Worm (Caenorhabditis elegans) whole organism, mixed stage, embryonic: ENCODE data around the gene F53F1.6.

ENCODE experiments used
- blmp-1 ChIP-seq: fragments of 150-350 bp; optimal IDR thresholded peaks from 2 replicates; lab custom pipeline; 2014; ENCODE audit warnings: missing biosample characterization, missing genetic modification characterization
- ceh-43 ChIP-seq: fragments of 200-800 bp; sonication (Bioruptor generic); optimal IDR thresholded peaks from 2 replicates; lab custom pipeline; 2018; ENCODE audit warnings: mild to moderate bottlenecking, missing genetic modification characterization, moderate library complexity, missing compliant biosample characterization
- ces-1 ChIP-seq: fragments of 150-350 bp; optimal IDR thresholded peaks from 2 replicates; lab custom pipeline; 2014; ENCODE audit warnings: missing biosample characterization, missing genetic modification reagents, missing genetic modification characterization
- ham-2 ChIP-seq: fragments of 200-800 bp; sonication (Bioruptor generic); optimal IDR thresholded peaks from 2 replicates; lab custom pipeline; 2018; ENCODE audit warnings: mild to moderate bottlenecking, missing genetic modification characterization, missing compliant biosample characterization
- lin-32 ChIP-seq: fragments of 200-800 bp; sonication (Bioruptor generic); optimal IDR thresholded peaks from 2 replicates; lab custom pipeline; 2018; ENCODE audit warnings: mild to moderate bottlenecking, missing genetic modification characterization, missing compliant biosample characterization
- mep-1 ChIP-seq: fragments of 150-350 bp; optimal IDR thresholded peaks from 2 replicates; lab custom pipeline; 2017; ENCODE audit warnings: missing biosample characterization, missing genetic modification reagents, missing genetic modification characterization, inconsistent platforms
- nhr-12 ChIP-seq: fragments of 150-350 bp; optimal IDR thresholded peaks from 2 replicates; lab custom pipeline; 2014; ENCODE audit warnings: missing biosample characterization, missing genetic modification characterization
- nhr-237 ChIP-seq: fragments of 150-350 bp; optimal IDR thresholded peaks from 2 replicates; lab custom pipeline; 2014; ENCODE audit warnings: missing biosample characterization, missing genetic modification characterization
- nhr-28 ChIP-seq: fragments of 150-350 bp; optimal IDR thresholded peaks from 2 replicates; lab custom pipeline; 2014; ENCODE audit warnings: missing biosample characterization, missing genetic modification characterization
- nhr-76 ChIP-seq: sonication (generic microtip); optimal IDR thresholded peaks from 2 replicates; lab custom pipeline; 2017; ENCODE audit warnings: missing biosample characterization, missing genetic modification characterization
- pha-4 ChIP-seq: fragments of 150-350 bp; optimal IDR thresholded peaks from 2 replicates; lab custom pipeline; 2018; ENCODE audit warnings: missing biosample characterization, missing genetic modification reagents, missing genetic modification characterization
- snpc-4 ChIP-seq: fragments of 150-350 bp; optimal IDR thresholded peaks from 2 replicates; lab custom pipeline; 2014; ENCODE audit warnings: missing biosample characterization, missing genetic modification characterization
- unc-39 ChIP-seq: fragments of 150-350 bp; optimal IDR thresholded peaks from 2 replicates; lab custom pipeline; 2014; ENCODE audit warnings: missing biosample characterization, missing genetic modification characterization
- unc-62 ChIP-seq: fragments of 150-350 bp; optimal IDR thresholded peaks from 2 replicates; lab custom pipeline; 2014; ENCODE audit warnings: missing biosample characterization, missing genetic modification reagents, missing genetic modification characterization

- TF ChIP-seq unc-62 (GFP tag; lab: Kevin White, UChicago) (no peak), nhr-28 (tag; lab: Kevin White, UChicago) (no peak), nhr-12 (tag; lab: Kevin White, UChicago) (no peak), ceh-43 (GFP tag; lab: Kevin White, UChicago) (no peak), nhr-237 (tag; lab: Kevin White, UChicago) (no peak), mep-1 (tag; lab: Kevin White, UChicago) (no peak), nhr-76 (no peak), ces-1 (no peak), blmp-1 (tag; lab: Kevin White, UChicago) (no peak), snpc-4 (tag; lab: Kevin White, UChicago) (no peak), pha-4 (tag; lab: Kevin White, UChicago) (no peak), unc-39 (tag; lab: Kevin White, UChicago) (no peak), ham-2 (GFP tag; lab: Kevin White, UChicago) (no peak), lin-32 (GFP tag; lab: Kevin White, UChicago) (no peak)
Measured at ce11 chrV:13442819-13443218, 25.4 kb upstream of the F53F1.6 start.
